Worm (Caenorhabditis elegans): ENCODE data around the gene DH11.5.

DNA sequence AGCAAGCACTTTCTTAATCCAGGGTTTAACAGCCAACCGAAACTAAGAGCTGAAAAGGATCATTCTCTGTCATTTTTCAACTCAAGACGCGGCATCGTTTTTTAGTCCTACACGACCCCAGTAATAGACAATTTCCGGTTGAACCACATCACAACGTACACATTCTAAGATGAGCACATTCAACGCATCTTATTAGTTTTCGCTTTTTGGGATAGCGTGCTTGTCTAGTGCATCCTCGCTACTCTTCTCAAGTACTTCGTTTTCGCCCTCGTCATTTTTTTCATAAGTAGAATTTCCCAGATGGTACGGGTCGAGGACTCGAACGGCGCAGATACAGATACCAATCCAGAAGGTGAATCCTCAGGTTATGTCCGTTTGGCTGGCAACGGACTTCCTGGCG lies 65.9 kb downstream of the DH11.5 start, which contains the start of gene T05H10.1:
- TF ChIP-seq flt-1 (GFP tag; IDR thresholded peaks at IDR 0.05) (no peak), ztf-29 (GFP tag; IDR thresholded peaks at IDR 0.05) (no peak), klf-2 (GFP tag; conservative IDR thresholded peaks at IDR 0.05) (no peak), tab-1 (GFP tag; IDR thresholded peaks at IDR 0.05) (no peak), ref-1 (GFP tag; conservative IDR thresholded peaks at IDR 0.05) (no peak), med-1 (GFP tag; optimal IDR thresholded peaks at IDR 0.05; ENCODE audit: insufficient read depth) (no peak), ztf-23 (GFP tag; IDR thresholded peaks at IDR 0.05) (no peak), cog-1 (tag; optimal IDR thresholded peaks at IDR 0.05) (no peak)
